Worm (Caenorhabditis elegans) whole organism, L1 larva: ENCODE measurements around the gene trap-4.

Experiments
- elt-3 ChIP-seq, 6 experiments: fragments of 150-350 bp in 1 of 6; sonication (generic microtip); optimal IDR thresholded peaks; 2 replicates each; lab custom pipeline; 2017 to 2018; ENCODE audit warnings: missing biosample characterization in 6 of 6, missing genetic modification characterization in 6 of 6, inconsistent platforms in 1 of 6
- nhr-28 ChIP-seq: fragments of 150-350 bp; optimal IDR thresholded peaks from 2 replicates; lab custom pipeline; 2014; ENCODE audit warnings: missing biosample characterization, missing genetic modification characterization
- unc-62 ChIP-seq: fragments of 150-350 bp; optimal IDR thresholded peaks from 2 replicates; lab custom pipeline; 2014; ENCODE audit warnings: missing biosample characterization, missing genetic modification reagents, missing genetic modification characterization

DNA sequence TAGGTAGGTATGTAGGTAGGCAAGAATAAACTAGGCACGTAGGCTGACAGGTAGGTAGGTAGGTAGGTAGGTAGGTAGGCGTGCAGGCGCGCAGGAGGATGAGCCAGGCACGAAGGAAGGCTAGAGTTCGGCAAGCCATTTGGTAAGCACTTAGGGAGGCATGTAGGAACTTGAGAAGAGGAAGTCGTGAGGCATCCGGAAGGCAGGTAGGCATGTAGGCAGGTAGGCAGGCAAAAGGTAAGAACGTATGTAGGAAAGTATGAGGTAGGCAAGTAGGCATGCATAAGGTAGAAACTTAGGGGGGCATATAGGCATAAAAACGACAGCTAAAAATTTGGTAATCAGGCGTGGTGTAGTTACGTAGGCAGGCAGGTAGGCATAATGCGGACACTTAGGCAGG, 44.4 kb upstream of the trap-4 start:
- TF ChIP-seq nhr-28 (tag; lab: Kevin White, UChicago) (no peak), unc-62 (no peak), elt-3 (tag; optimal IDR thresholded peaks at IDR 0.05; lab: Kevin White, UChicago) (no peak)
